5 fruit fly cellular contexts compared by ENCODE assay signal in genomic region chr3R:19156670-19157402, dm6.
TF ChIP-seq lines count a peak whose summit lies in the region.

Gene nanos, plus strand, starts transcription at chr3R:19157238.

- TF ChIP-seq CTCF in whole organism, embryonic (GFP tag; optimal IDR thresholded peaks at IDR 0.05; lab: Kevin White, UChicago), result peak; percentile 51

TF ChIP-seq in whole organism, adult, 20 proteins besides CTCF, POLR2A, EP300 and RAD21 (continues in another document):
- TF ChIP-seq tj (GFP tag; optimal IDR thresholded peaks at IDR 0.05; lab: Kevin White, UChicago) (peak; percentile 4), cic (GFP tag; optimal IDR thresholded peaks at IDR 0.05; lab: Kevin White, UChicago) (peak; percentile 54), CG14711 (tag; optimal IDR thresholded peaks at IDR 0.05; lab: Kevin White, UChicago) (peak; percentile 40), CG7045 (GFP tag; optimal IDR thresholded peaks at IDR 0.05; lab: Kevin White, UChicago) (peak; percentile 67), CG33017 (tag; optimal IDR thresholded peaks at IDR 0.05; lab: Kevin White, UChicago) (peak; percentile 23), Clk (GFP tag; optimal IDR thresholded peaks at IDR 0.05; lab: Kevin White, UChicago) (peak; percentile 62), Crg-1 (GFP tag; optimal IDR thresholded peaks at IDR 0.05; lab: Kevin White, UChicago) (peak; percentile 91), cnc (optimal IDR thresholded peaks at IDR 0.05; lab: Kevin White, UChicago) (no peak), Mnt (GFP tag; optimal IDR thresholded peaks at IDR 0.05; lab: Kevin White, UChicago) (peak; percentile 91), Hr96 (GFP tag; optimal IDR thresholded peaks at IDR 0.05; lab: Kevin White, UChicago) (peak; percentile 74), ovo (GFP tag; optimal IDR thresholded peaks at IDR 0.05; lab: Kevin White, UChicago) (peak; percentile 66), CG11617 (GFP tag; optimal IDR thresholded peaks at IDR 0.05; lab: Kevin White, UChicago) (peak; percentile 39), toe (GFP tag; optimal IDR thresholded peaks at IDR 0.05; lab: Kevin White, UChicago) (peak; percentile 75), CG1620 (GFP tag; optimal IDR thresholded peaks at IDR 0.05; lab: Kevin White, UChicago) (peak; percentile 94), CG7101 (tag; optimal IDR thresholded peaks at IDR 0.05; lab: Kevin White, UChicago) (peak; percentile 72), bab1 (GFP tag; optimal IDR thresholded peaks at IDR 0.05; lab: Kevin White, UChicago) (peak; percentile 80), CG12768 (GFP tag; optimal IDR thresholded peaks at IDR 0.05; lab: Kevin White, UChicago) (peak; percentile 79), kay (GFP tag; lab: Kevin White, UChicago; ENCODE audit: borderline replicate concordance) (peak; percentile 74)

TF ChIP-seq in whole organism, embryonic, 481 proteins besides CTCF, POLR2A, EP300 and RAD21 (continues in another document):
- TF ChIP-seq CG12659 (GFP tag; optimal IDR thresholded peaks at IDR 0.05; lab: Kevin White, UChicago), result peak; percentile 84
- peak; percentile 29 for TF ChIP-seq CG15601 (tag; optimal IDR thresholded peaks at IDR 0.05; lab: Kevin White, UChicago)
- peak; percentile 48 for TF ChIP-seq CG4617 (GFP tag; optimal IDR thresholded peaks at IDR 0.05; lab: Kevin White, UChicago; ENCODE audit: borderline replicate concordance)
- TF ChIP-seq run (tag; optimal IDR thresholded peaks at IDR 0.05; lab: Kevin White, UChicago), result no peak
- TF ChIP-seq dysf (GFP tag; IDR thresholded peaks at IDR 0.05; lab: Robert Waterston, UW), result peak; percentile 59; the same call in 2 of the 3 replicates
- no peak for TF ChIP-seq B-H1 (GFP tag; IDR thresholded peaks at IDR 0.05; lab: Robert Waterston, UW)
- TF ChIP-seq CG1832 (GFP tag; optimal IDR thresholded peaks at IDR 0.05; lab: Kevin White, UChicago), result no peak
- TF ChIP-seq corto (GFP tag; optimal IDR thresholded peaks at IDR 0.05; lab: Kevin White, UChicago), result no peak
- peak; percentile 95 for TF ChIP-seq Doc3 (GFP tag; IDR thresholded peaks at IDR 0.05; lab: Robert Waterston, UW; ENCODE audit: partially characterized antibody)
- peak; percentile 96 for TF ChIP-seq nerfin-2 (GFP tag; IDR thresholded peaks at IDR 0.05; lab: Robert Waterston, UW; ENCODE audit: partially characterized antibody)
- TF ChIP-seq Ravus (GFP tag; IDR thresholded peaks at IDR 0.05; lab: Robert Waterston, UW), result no peak
- peak; percentile 95 for TF ChIP-seq HLH4C (GFP tag; IDR thresholded peaks at IDR 0.05; lab: Robert Waterston, UW; ENCODE audit: partially characterized antibody)
- peak; percentile 29 for TF ChIP-seq HLHmδ (GFP tag; optimal IDR thresholded peaks at IDR 0.05; lab: Kevin White, UChicago)
- TF ChIP-seq Dip2 (GFP tag; IDR thresholded peaks at IDR 0.05; lab: Robert Waterston, UW), result no peak
- peak; percentile 63 for TF ChIP-seq phol (tag; optimal IDR thresholded peaks at IDR 0.05; lab: Kevin White, UChicago)
- 0 out of 2 replicates have a peak, but pooled peaks have one; percentile 23 for TF ChIP-seq CG6689 (GFP tag; IDR thresholded peaks at IDR 0.05; lab: Robert Waterston, UW)
- peak; percentile 61 for TF ChIP-seq stwl (tag; optimal IDR thresholded peaks at IDR 0.05; lab: Kevin White, UChicago)

TF ChIP-seq in whole organism, prepupa, 60 proteins besides CTCF, POLR2A, EP300 and RAD21 (continues in another document):
- TF ChIP-seq CG11902 (GFP tag; optimal IDR thresholded peaks at IDR 0.05; lab: Kevin White, UChicago), result peak; percentile 39
- peak; percentile 17 for TF ChIP-seq net (GFP tag; optimal IDR thresholded peaks at IDR 0.05; lab: Kevin White, UChicago)
- TF ChIP-seq CG8632 (GFP tag; optimal IDR thresholded peaks at IDR 0.05; lab: Kevin White, UChicago), result no peak
- TF ChIP-seq dac (GFP tag; optimal IDR thresholded peaks at IDR 0.05; lab: Kevin White, UChicago), result no peak
- peak; percentile 73 for TF ChIP-seq vri (GFP tag; optimal IDR thresholded peaks at IDR 0.05; lab: Kevin White, UChicago)
- no peak for TF ChIP-seq CG11762 (GFP tag; optimal IDR thresholded peaks at IDR 0.05; lab: Kevin White, UChicago; ENCODE audit: insufficient read depth)
- TF ChIP-seq cyc (GFP tag; optimal IDR thresholded peaks at IDR 0.05; lab: Kevin White, UChicago), result peak; percentile 64
- TF ChIP-seq lz (GFP tag; optimal IDR thresholded peaks at IDR 0.05; lab: Kevin White, UChicago), result peak; percentile 68
- TF ChIP-seq esn (GFP tag; optimal IDR thresholded peaks at IDR 0.05; lab: Kevin White, UChicago), result peak; percentile 59
- no peak for TF ChIP-seq CG9139 (GFP tag; optimal IDR thresholded peaks at IDR 0.05; lab: Kevin White, UChicago)
- peak; percentile 52 for TF ChIP-seq CG3032 (tag; optimal IDR thresholded peaks at IDR 0.05; lab: Kevin White, UChicago)
- no peak for TF ChIP-seq CG6276 (GFP tag; optimal IDR thresholded peaks at IDR 0.05; lab: Kevin White, UChicago)
- TF ChIP-seq fkh (GFP tag; optimal IDR thresholded peaks at IDR 0.05; lab: Kevin White, UChicago), result no peak
- no peak for TF ChIP-seq Sox15 (GFP tag; optimal IDR thresholded peaks at IDR 0.05; lab: Kevin White, UChicago)
- TF ChIP-seq CG10669 (GFP tag; optimal IDR thresholded peaks at IDR 0.05; lab: Kevin White, UChicago), result no peak
- TF ChIP-seq Blimp-1 (GFP tag; optimal IDR thresholded peaks at IDR 0.05; lab: Kevin White, UChicago), result no peak
- TF ChIP-seq pdm3 (GFP tag; optimal IDR thresholded peaks at IDR 0.05; lab: Kevin White, UChicago), result peak; percentile 28
- TF ChIP-seq fd85E (GFP tag; optimal IDR thresholded peaks at IDR 0.05; lab: Kevin White, UChicago), result no peak
- TF ChIP-seq CG31627 (GFP tag; optimal IDR thresholded peaks at IDR 0.05; lab: Kevin White, UChicago), result peak; percentile 59
- TF ChIP-seq achi (GFP tag; optimal IDR thresholded peaks at IDR 0.05; lab: Kevin White, UChicago), result peak; percentile 12

TF ChIP-seq in whole organism, pupa, 21 proteins besides CTCF, POLR2A, EP300 and RAD21:
- TF ChIP-seq CG9948 (tag; optimal IDR thresholded peaks at IDR 0.05; lab: Kevin White, UChicago) (no peak), CG8301 (tag; optimal IDR thresholded peaks at IDR 0.05; lab: Kevin White, UChicago) (no peak), Ets98B (GFP tag; IDR thresholded peaks at IDR 0.05; lab: Robert Waterston, UW) (peak; percentile 50; the same call in 1 of the 2 replicates), EcR (GFP tag; optimal IDR thresholded peaks at IDR 0.05; lab: Kevin White, UChicago) (no peak), gl (tag; optimal IDR thresholded peaks at IDR 0.05; lab: Kevin White, UChicago) (no peak), Snoo (tag; optimal IDR thresholded peaks at IDR 0.05; lab: Kevin White, UChicago) (peak; percentile 25), fd96Ca (GFP tag; IDR thresholded peaks at IDR 0.05; lab: Robert Waterston, UW) (peak; percentile 66; the same call in 1 of the 3 replicates), CG15710 (tag; optimal IDR thresholded peaks at IDR 0.05; lab: Kevin White, UChicago) (peak; percentile 32), rn (GFP tag; IDR thresholded peaks at IDR 0.05; lab: Robert Waterston, UW) (peak; percentile 61), CG14655 (GFP tag; optimal IDR thresholded peaks at IDR 0.05; lab: Kevin White, UChicago) (no peak), CG4496 (GFP tag; IDR thresholded peaks at IDR 0.05; lab: Robert Waterston, UW) (peak; percentile 79; the same call in 2 of the 3 replicates), CG13204 (GFP tag; optimal IDR thresholded peaks at IDR 0.05; lab: Kevin White, UChicago) (no peak), Pif1A (GFP tag; optimal IDR thresholded peaks at IDR 0.05; lab: Kevin White, UChicago) (no peak), CG10348 (GFP tag; IDR thresholded peaks at IDR 0.05; lab: Robert Waterston, UW) (no peak), CG34367 (tag; optimal IDR thresholded peaks at IDR 0.05; lab: Kevin White, UChicago) (no peak), CG32121 (GFP tag; IDR thresholded peaks at IDR 0.05; lab: Robert Waterston, UW) (peak; percentile 66; the same call in 1 of the 2 replicates), CG17806 (tag; optimal IDR thresholded peaks at IDR 0.05; lab: Kevin White, UChicago) (no peak), CG12605 (GFP tag; IDR thresholded peaks at IDR 0.05; lab: Robert Waterston, UW) (no peak), CG8159 (tag; optimal IDR thresholded peaks at IDR 0.05; lab: Kevin White, UChicago) (peak; percentile 16), D1 (tag; optimal IDR thresholded peaks at IDR 0.05; lab: Kevin White, UChicago) (no peak), Pif1B (GFP tag; optimal IDR thresholded peaks at IDR 0.05; lab: Kevin White, UChicago) (no peak)

TF ChIP-seq in whole organism, wandering third instar larva, 38 proteins besides CTCF, POLR2A, EP300 and RAD21 (continues in another document):
- no peak for TF ChIP-seq Vsx2 (GFP tag; optimal IDR thresholded peaks at IDR 0.05; lab: Kevin White, UChicago; ENCODE audit: partially characterized antibody)
- TF ChIP-seq rgr (GFP tag; optimal IDR thresholded peaks at IDR 0.05; lab: Kevin White, UChicago), result peak; percentile 79
- TF ChIP-seq Hnf4 (GFP tag; optimal IDR thresholded peaks at IDR 0.05; lab: Kevin White, UChicago), result peak; percentile 81
- TF ChIP-seq pan (optimal IDR thresholded peaks at IDR 0.05; lab: Kevin White, UChicago), result no peak
- TF ChIP-seq woc (GFP tag; optimal IDR thresholded peaks at IDR 0.05; lab: Kevin White, UChicago), result peak; percentile 7
- TF ChIP-seq fru (GFP tag; optimal IDR thresholded peaks at IDR 0.05; lab: Kevin White, UChicago), result peak; percentile 61
- no peak for TF ChIP-seq N (GFP tag; optimal IDR thresholded peaks at IDR 0.05; lab: Kevin White, UChicago)
- peak; percentile 44 for TF ChIP-seq Myc (optimal IDR thresholded peaks at IDR 0.05; lab: Kevin White, UChicago)
- TF ChIP-seq jim (GFP tag; optimal IDR thresholded peaks at IDR 0.05; lab: Kevin White, UChicago), result no peak
- peak; percentile 61 for TF ChIP-seq Jra (GFP tag; optimal IDR thresholded peaks at IDR 0.05; lab: Kevin White, UChicago)
- TF ChIP-seq Hr83 (GFP tag; optimal IDR thresholded peaks at IDR 0.05; lab: Kevin White, UChicago; ENCODE audit: poor library complexity, severe bottlenecking), result peak; percentile 97
- no peak for TF ChIP-seq brk (GFP tag; optimal IDR thresholded peaks at IDR 0.05; lab: Kevin White, UChicago)
- no peak for TF ChIP-seq lola (GFP tag; optimal IDR thresholded peaks at IDR 0.05; lab: Kevin White, UChicago)
- TF ChIP-seq dsf (GFP tag; optimal IDR thresholded peaks at IDR 0.05; lab: Kevin White, UChicago; ENCODE audit: borderline replicate concordance), result peak; percentile 34
- TF ChIP-seq psq (GFP tag; optimal IDR thresholded peaks at IDR 0.05; lab: Kevin White, UChicago), result peak; percentile 30
- peak; percentile 52 for TF ChIP-seq Mio (GFP tag; optimal IDR thresholded peaks at IDR 0.05; lab: Kevin White, UChicago)
- TF ChIP-seq sv (GFP tag; optimal IDR thresholded peaks at IDR 0.05; lab: Kevin White, UChicago), result peak; percentile 66
- TF ChIP-seq Sp1 (GFP tag; optimal IDR thresholded peaks at IDR 0.05; lab: Kevin White, UChicago), result peak; percentile 44
- TF ChIP-seq dmrt93B (GFP tag; optimal IDR thresholded peaks at IDR 0.05; lab: Kevin White, UChicago), result peak; percentile 45
- peak; percentile 54 for TF ChIP-seq br (GFP tag; optimal IDR thresholded peaks at IDR 0.05; lab: Kevin White, UChicago)
- TF ChIP-seq CG9705 (GFP tag; optimal IDR thresholded peaks at IDR 0.05; lab: Kevin White, UChicago), result peak; percentile 38
- peak; percentile 51 for TF ChIP-seq OdsH (GFP tag; optimal IDR thresholded peaks at IDR 0.05; lab: Kevin White, UChicago)
- no peak for TF ChIP-seq CrebA (GFP tag; optimal IDR thresholded peaks at IDR 0.05; lab: Kevin White, UChicago; ENCODE audit: borderline replicate concordance)
